Worm (Caenorhabditis elegans): ENCODE data around the gene C24H10.3.

C24H10.3 gene

ce11 chrX:5022682-5023081 lies 38.2 kb upstream of the C24H10.3 start (continued):
- TF ChIP-seq lin-1 (GFP tag; IDR thresholded peaks at IDR 0.05) (peak; percentile 70), fos-1 (tag; optimal IDR thresholded peaks at IDR 0.05) (no peak), gei-8 (GFP tag; optimal IDR thresholded peaks at IDR 0.05) (peak; percentile 14), hlh-30 (tag; optimal IDR thresholded peaks at IDR 0.05; ENCODE audit: insufficient read depth) (peak; percentile 45), Y5F2A.4 (GFP tag; optimal IDR thresholded peaks at IDR 0.05) (no peak), ceh-62 (tag; optimal IDR thresholded peaks at IDR 0.05) (no peak), dmd-8 (GFP tag; IDR thresholded peaks at IDR 0.05) (peak; percentile 86), nhr-28 (tag; optimal IDR thresholded peaks at IDR 0.05) (no peak), attf-4 (tag; optimal IDR thresholded peaks at IDR 0.05) (no peak), F10B5.3 (tag; optimal IDR thresholded peaks at IDR 0.05) (peak; percentile 19), lir-3 (tag; optimal IDR thresholded peaks at IDR 0.05) (no peak), aha-1 (tag) (no peak), unc-130 (GFP tag; optimal IDR thresholded peaks at IDR 0.05) (no peak), lin-13 (GFP tag; optimal IDR thresholded peaks at IDR 0.05) (peak; percentile 19), hif-1 (tag; optimal IDR thresholded peaks at IDR 0.05) (peak in 1 of 2 experiments; percentile 36), fkh-10 (GFP tag; optimal IDR thresholded peaks at IDR 0.05) (no peak), F37D6.2 (tag; optimal IDR thresholded peaks at IDR 0.05) (peak; percentile 35), ama-1 (optimal IDR thresholded peaks at IDR 0.05) (no peak), nhr-25 (tag; optimal IDR thresholded peaks at IDR 0.05; ENCODE audit: borderline replicate concordance, insufficient read depth) (no peak), duxl-1 (tag; optimal IDR thresholded peaks at IDR 0.05; ENCODE audit: poor library complexity) (peak; percentile 82), F49E8.2 (tag; optimal IDR thresholded peaks at IDR 0.05; ENCODE audit: borderline replicate concordance) (no peak), lim-7 (GFP tag; IDR thresholded peaks at IDR 0.05) (peak; percentile 87), mdt-29 (GFP tag; IDR thresholded peaks at IDR 0.05) (no peak), egl-27 (tag; optimal IDR thresholded peaks at IDR 0.05) (no peak), mxl-3 (GFP tag; optimal IDR thresholded peaks at IDR 0.05) (peak; percentile 54), T26A8.4 (GFP tag; IDR thresholded peaks at IDR 0.05) (peak; percentile 78), mdl-1 (tag; optimal IDR thresholded peaks at IDR 0.05) (peak in 1 of 2 experiments; percentile 46), cey-2 (tag; optimal IDR thresholded peaks at IDR 0.05; ENCODE audit: borderline replicate concordance, insufficient read depth) (no peak), tag-97 (GFP tag; IDR thresholded peaks at IDR 0.05) (no peak), zfp-2 (tag; optimal IDR thresholded peaks at IDR 0.05) (no peak), snpc-4 (tag; optimal IDR thresholded peaks at IDR 0.05) (no peak), lin-38 (GFP tag; IDR thresholded peaks at IDR 0.05) (no peak), F44E2.7 (GFP tag; IDR thresholded peaks at IDR 0.05) (no peak; the same call in 1 of the 2 replicates), daf-19 (GFP tag; conservative IDR thresholded peaks at IDR 0.05) (peak; percentile 88), zfp-3 (GFP tag; conservative IDR thresholded peaks at IDR 0.05) (no peak), R02D3.7 (tag; optimal IDR thresholded peaks at IDR 0.05) (no peak), madf-9 (GFP tag; conservative IDR thresholded peaks at IDR 0.05) (peak; percentile 58), nhr-42 (GFP tag; IDR thresholded peaks at IDR 0.05) (peak; percentile 65; the same call in 1 of the 2 replicates), ctbp-1 (GFP tag; IDR thresholded peaks at IDR 0.05) (peak; percentile 79), pqm-1 (tag; optimal IDR thresholded peaks at IDR 0.05) (no peak), set-16 (GFP tag; IDR thresholded peaks at IDR 0.05) (no peak), ztf-11 (tag; optimal IDR thresholded peaks at IDR 0.05) (no peak), ztf-7 (tag; optimal IDR thresholded peaks at IDR 0.05) (peak; percentile 52), arid-1 (GFP tag; conservative IDR thresholded peaks at IDR 0.05) (peak; percentile 89), F26F4.8 (GFP tag; conservative IDR thresholded peaks at IDR 0.05) (peak; percentile 58; the same call in 1 of the 2 replicates), T20F7.1 (GFP tag; optimal IDR thresholded peaks at IDR 0.05) (peak; percentile 53), egl-43 (GFP tag; IDR thresholded peaks at IDR 0.05) (peak; percentile 88), daf-12 (tag; optimal IDR thresholded peaks at IDR 0.05) (no peak), skn-1 (tag; optimal IDR thresholded peaks at IDR 0.05) (no peak), Y75B8A.6 (GFP tag; IDR thresholded peaks at IDR 0.05) (peak; percentile 61; the same call in 1 of the 2 replicates), nhr-77 (tag; optimal IDR thresholded peaks at IDR 0.05) (peak; percentile 33), zag-1 (tag; optimal IDR thresholded peaks at IDR 0.05) (no peak)
